Worm (Caenorhabditis elegans) whole organism, L2 larva: ENCODE results near the gene nstp-9.

Experiments used
- fos-1 ChIP-seq: fragments of 150-350 bp; optimal IDR thresholded peaks from 2 replicates; lab custom pipeline; 2014; ENCODE audit warnings: missing biosample characterization, missing genetic modification characterization
- unc-62 ChIP-seq: fragments of 150-350 bp; optimal IDR thresholded peaks from 2 replicates; lab custom pipeline; 2014; ENCODE audit warnings: missing biosample characterization, missing genetic modification reagents, missing genetic modification characterization

DNA sequence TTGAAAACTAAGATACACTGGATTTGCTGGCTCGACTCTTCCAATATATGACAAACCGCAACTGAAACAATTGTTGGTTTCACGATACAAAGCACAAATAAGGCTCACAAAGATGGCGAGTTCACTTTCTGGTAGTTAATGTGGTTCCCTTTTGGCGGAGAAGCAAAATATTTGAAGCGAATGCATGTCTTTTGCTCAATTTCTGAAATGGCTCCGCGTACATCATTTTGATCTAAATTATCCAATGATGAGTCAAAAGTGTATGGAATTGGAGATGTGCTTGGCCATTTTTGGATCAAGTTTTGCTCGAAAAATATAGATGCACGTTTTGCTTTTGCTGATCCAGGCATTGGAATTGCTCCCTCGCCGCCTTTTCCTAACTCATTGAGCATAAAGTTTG, 42.2 kb upstream of the nstp-9 start:
- TF ChIP-seq unc-62 (GFP tag; lab: Kevin White, UChicago) (no peak), fos-1 (tag; lab: Kevin White, UChicago) (no peak)
